Fruit fly (Drosophila melanogaster) whole organism, wandering third instar larva: ENCODE results near the gene rictor.

ENCODE experiments used
- CG32264 ChIP-seq: fragments of 200-800 bp; sonication (Bioruptor generic); optimal IDR thresholded peaks from 2 replicates; lab custom pipeline; 2016; ENCODE audit warnings: missing biosample characterization, missing genetic modification characterization
- usp ChIP-seq: fragments of >200 bp; optimal IDR thresholded peaks from 2 replicates; lab custom pipeline; 2017; ENCODE audit warnings: missing biosample characterization, missing genetic modification characterization

dm6 chrX:19249339-19249738, 11.7 kb downstream of the rictor start:
- TF ChIP-seq usp (GFP tag; lab: Kevin White, UChicago) (no peak), CG32264 (no peak)
